Worm (Caenorhabditis elegans) whole organism, L4 larva: ENCODE measurements around the gene T26H5.14.
A peak's percentile ranks its signal among the peaks of the same experiment; 100 is the strongest.

Experiments used
- F44E2.7 ChIP-seq: fragments of 200-800 bp; sonication (Bioruptor generic); IDR thresholded peaks from 2 replicates; pipeline ENCODE4 v2.1.2; 2022; ENCODE audit warnings: missing genetic modification characterization, missing compliant biosample characterization
- T26A8.4 ChIP-seq: fragments of 200-800 bp; sonication (Bioruptor generic); IDR thresholded peaks from 2 replicates; pipeline ENCODE4 v1.3.6; 2022; ENCODE audit warnings: missing genetic modification characterization, missing compliant biosample characterization
- aly-2 ChIP-seq: sonication (generic microtip); optimal IDR thresholded peaks from 2 replicates; lab custom pipeline; 2018; ENCODE audit warnings: missing biosample characterization, missing genetic modification characterization
- ama-1 ChIP-seq: fragments of 150-350 bp; optimal IDR thresholded peaks from 2 replicates; lab custom pipeline; 2014; ENCODE audit warnings: inconsistent platforms, mixed read lengths
- egl-27 ChIP-seq: sonication (generic microtip); optimal IDR thresholded peaks from 3 replicates; lab custom pipeline; 2017; ENCODE audit warnings: missing biosample characterization, missing genetic modification reagents, missing genetic modification characterization
- lsy-2 ChIP-seq, 2 experiments: fragments of 150-350 bp in 1 of 2; sonication (generic microtip) in 1 of 2; optimal IDR thresholded peaks; 2 replicates each; lab custom pipeline; 2014 to 2017; ENCODE audit warnings: missing biosample characterization in 2 of 2, missing genetic modification characterization in 2 of 2
- nhr-42 ChIP-seq: fragments of 200-800 bp; sonication (Bioruptor generic); IDR thresholded peaks from 2 replicates; pipeline ENCODE4 v1.3.6; 2022; ENCODE audit warnings: missing genetic modification characterization, missing compliant biosample characterization
- nhr-77 ChIP-seq: fragments of 150-350 bp; optimal IDR thresholded peaks from 2 replicates; lab custom pipeline; 2014; ENCODE audit warnings: missing biosample characterization, missing genetic modification characterization
- pha-4 ChIP-seq, 2 experiments: fragments of 150-350 bp in 1 of 2; fragments of 200-800 bp in 1 of 2; sonication (Bioruptor generic) in 1 of 2; IDR thresholded peaks in 1 of 2; optimal IDR thresholded peaks in 1 of 2; 2 replicates each; pipeline versions ENCODE4 v1.3.6 to Lab custom; 2014 to 2022; ENCODE audit warnings: missing genetic modification characterization in 2 of 2, missing genetic modification reagents in 2 of 2, missing biosample characterization in 1 of 2, missing compliant biosample characterization in 1 of 2
- pqm-1 ChIP-seq: sonication (generic microtip); optimal IDR thresholded peaks from 2 replicates; lab custom pipeline; 2017; ENCODE audit warnings: missing biosample characterization, missing genetic modification characterization
- rbr-2 ChIP-seq: sonication (generic microtip); optimal IDR thresholded peaks from 2 replicates; lab custom pipeline; 2016; ENCODE audit warnings: missing genotype, missing genetic modification characterization, missing compliant biosample characterization
- set-16 ChIP-seq: fragments of 200-800 bp; sonication (Bioruptor generic); IDR thresholded peaks from 2 replicates; pipeline ENCODE4 v1.3.6; 2022; ENCODE audit warnings: missing genetic modification reagents, missing genetic modification characterization, missing compliant biosample characterization
- snpc-4 ChIP-seq: fragments of 150-350 bp; optimal IDR thresholded peaks from 2 replicates; lab custom pipeline; 2014; ENCODE audit warnings: missing biosample characterization, missing genetic modification characterization
- zag-1 ChIP-seq: fragments of 150-350 bp; optimal IDR thresholded peaks from 2 replicates; lab custom pipeline; 2014; ENCODE audit warnings: missing biosample characterization, missing genetic modification characterization

ce11 chrV:15478597-15478996 is 29.6 kb downstream of the T26H5.14 start, which contains the start of gene C06B8.2:
- TF ChIP-seq nhr-77 (tag; lab: Kevin White, UChicago) = no peak
- TF ChIP-seq T26A8.4 = no peak
- TF ChIP-seq snpc-4 = no peak
- no peak for TF ChIP-seq nhr-42
- no peak for TF ChIP-seq ama-1 (lab: Kevin White, UChicago)
- TF ChIP-seq zag-1 = no peak
- no peak for TF ChIP-seq pha-4 (GFP tag; IDR thresholded peaks at IDR 0.05; lab: Robert Waterston, UW)
- no peak for TF ChIP-seq pha-4 (tag; optimal IDR thresholded peaks at IDR 0.05; lab: Kevin White, UChicago)
- TF ChIP-seq pqm-1 = peak; percentile 45
- no peak for TF ChIP-seq aly-2 (tag; lab: Kevin White, UChicago)
- TF ChIP-seq lsy-2 (tag; optimal IDR thresholded peaks at IDR 0.05; lab: Kevin White, UChicago) = no peak
- no peak for TF ChIP-seq rbr-2
- no peak for TF ChIP-seq egl-27 (tag; lab: Kevin White, UChicago)
- TF ChIP-seq set-16 (GFP tag; lab: Robert Waterston, UW) = no peak
- TF ChIP-seq F44E2.7 (GFP tag; lab: Robert Waterston, UW) = no peak
